Worm (Caenorhabditis elegans) whole organism, young adult: ENCODE results near the gene srt-55.

ENCODE experiments used
- ama-1 ChIP-seq, 3 experiments: fragments of 150-350 bp in 1 of 3; sonication (generic microtip) in 2 of 3; optimal IDR thresholded peaks; 2 replicates each; lab custom pipeline; 2014 to 2018; ENCODE audit warnings: missing biosample characterization in 2 of 3, missing genetic modification characterization in 2 of 3, missing genetic modification reagents in 2 of 3
- dpl-1 ChIP-seq: fragments of 150-350 bp; optimal IDR thresholded peaks from 2 replicates; lab custom pipeline; 2014; ENCODE audit warnings: missing biosample characterization, missing genetic modification reagents, missing genetic modification characterization
- ets-4 ChIP-seq: fragments of 200-800 bp; sonication (Bioruptor generic); optimal IDR thresholded peaks from 2 replicates; lab custom pipeline; 2018; ENCODE audit warnings: mild to moderate bottlenecking, missing genetic modification characterization, missing compliant biosample characterization
- snpc-1.3 ChIP-seq: sonication (generic microtip); optimal IDR thresholded peaks from 2 replicates; lab custom pipeline; 2017; ENCODE audit warnings: missing genetic modification characterization, mild to moderate bottlenecking, missing compliant biosample characterization, antibody characterized with exemption, moderate library complexity, missing genotype, missing genetic modification reagents; ENCODE audit not compliant: insufficient read depth

DNA sequence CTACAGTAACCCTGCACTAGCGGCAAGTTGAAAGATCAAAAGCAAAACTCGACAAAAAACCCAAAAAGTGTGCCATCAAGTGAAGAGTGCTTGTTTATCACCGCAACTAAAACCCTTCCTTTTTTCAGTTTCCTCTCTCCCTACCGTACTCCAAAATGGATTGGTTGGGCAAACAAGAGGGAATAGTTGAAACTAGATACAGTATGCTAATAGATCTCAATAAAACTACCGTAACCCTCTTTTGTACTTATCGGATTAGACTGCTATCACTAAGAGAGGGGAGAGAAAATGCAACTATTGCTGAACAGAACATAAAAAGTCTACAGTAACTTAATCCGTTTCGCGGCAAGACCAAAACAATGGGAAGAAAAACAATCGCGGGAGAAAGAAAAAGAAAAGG is 10.9 kb downstream of the srt-55 start:
- TF ChIP-seq ama-1 (optimal IDR thresholded peaks at IDR 0.05; lab: Kevin White, UChicago): no peak
- TF ChIP-seq ama-1 (GFP tag; optimal IDR thresholded peaks at IDR 0.05; lab: Kevin White, UChicago): no peak
- no peak for TF ChIP-seq dpl-1
- no peak for TF ChIP-seq ets-4 (GFP tag; lab: Kevin White, UChicago)
- TF ChIP-seq snpc-1.3 (tag; lab: Kevin White, UChicago): no peak
